Worm (Caenorhabditis elegans): ENCODE results near the gene F21C10.3.

The F21C10.3 gene

ce11 chrV:9162118-9162729, 34.4 kb downstream of the F21C10.3 start:
- no peak for TF ChIP-seq unc-120 (tag; optimal IDR thresholded peaks at IDR 0.05; ENCODE audit: poor library complexity, severe bottlenecking)
- TF ChIP-seq lin-32 (GFP tag; optimal IDR thresholded peaks at IDR 0.05) = no peak
- TF ChIP-seq elt-1 (tag; optimal IDR thresholded peaks at IDR 0.05; ENCODE audit: borderline replicate concordance, insufficient read depth) = no peak
- TF ChIP-seq snpc-4 (tag; optimal IDR thresholded peaks at IDR 0.05) = no peak
- no peak for TF ChIP-seq cnd-1 (tag; optimal IDR thresholded peaks at IDR 0.05)
- TF ChIP-seq ztf-11 (tag; optimal IDR thresholded peaks at IDR 0.05) = no peak
- no peak for TF ChIP-seq mls-2 (tag; optimal IDR thresholded peaks at IDR 0.05)

ce11 chrV:9162955-9163468, 35.1 kb downstream of the F21C10.3 start, which contains the start of gene col-145:
col-145 (minus strand) TSS chrV:9163005.
- TF ChIP-seq hlh-1 (tag; optimal IDR thresholded peaks at IDR 0.05) (no peak), sptf-1 (tag; optimal IDR thresholded peaks at IDR 0.05) (no peak), blmp-1 (tag; optimal IDR thresholded peaks at IDR 0.05) (no peak)

ce11 chrV:9163897-9164296, 36.0 kb downstream of the F21C10.3 start:
- TF ChIP-seq ceh-39 (tag; optimal IDR thresholded peaks at IDR 0.05) = no peak

ce11 chrV:9165073-9165699, 37.3 kb downstream of the F21C10.3 start, which contains the start of gene col-10:
col-10 (minus strand) TSS chrV:9165307.
- TF ChIP-seq ham-2 (GFP tag; optimal IDR thresholded peaks at IDR 0.05) (peak; percentile 66), nhr-237 (tag; optimal IDR thresholded peaks at IDR 0.05) (no peak), mep-1 (tag; optimal IDR thresholded peaks at IDR 0.05) (no peak), nhr-76 (tag; optimal IDR thresholded peaks at IDR 0.05) (no peak), flh-1 (GFP tag; optimal IDR thresholded peaks at IDR 0.05) (no peak), lsy-2 (tag; optimal IDR thresholded peaks at IDR 0.05) (no peak)

ce11 chrV:9166306-9166705, 38.4 kb downstream of the F21C10.3 start:
- TF ChIP-seq unc-120 (tag; optimal IDR thresholded peaks at IDR 0.05; ENCODE audit: poor library complexity, severe bottlenecking) (no peak), mep-1 (tag; optimal IDR thresholded peaks at IDR 0.05) (no peak), tbx-8 (GFP tag; optimal IDR thresholded peaks at IDR 0.05) (no peak), sptf-1 (tag; optimal IDR thresholded peaks at IDR 0.05) (no peak), unc-39 (tag; optimal IDR thresholded peaks at IDR 0.05) (no peak), lin-32 (GFP tag; optimal IDR thresholded peaks at IDR 0.05) (no peak), bed-3 (GFP tag; optimal IDR thresholded peaks at IDR 0.05) (no peak), ceh-39 (tag; optimal IDR thresholded peaks at IDR 0.05) (no peak), elt-1 (tag; optimal IDR thresholded peaks at IDR 0.05; ENCODE audit: borderline replicate concordance, insufficient read depth) (no peak), ham-2 (GFP tag; optimal IDR thresholded peaks at IDR 0.05) (no peak), elt-3 (tag; optimal IDR thresholded peaks at IDR 0.05) (no peak), drap-1 (GFP tag; optimal IDR thresholded peaks at IDR 0.05) (no peak), M03D4.4 (tag; optimal IDR thresholded peaks at IDR 0.05) (no peak), nhr-2 (tag; optimal IDR thresholded peaks at IDR 0.05) (no peak), lin-13 (tag; optimal IDR thresholded peaks at IDR 0.05) (no peak), nhr-76 (tag; optimal IDR thresholded peaks at IDR 0.05) (no peak), blmp-1 (tag; optimal IDR thresholded peaks at IDR 0.05) (no peak)

ce11 chrV:9168089-9168488, 40.2 kb downstream of the F21C10.3 start, which contains the start of gene B0222.11:
B0222.11 (minus strand) TSS chrV:9168189.
- no peak for TF ChIP-seq pha-4 (tag; optimal IDR thresholded peaks at IDR 0.05)
- no peak for TF ChIP-seq lin-13 (tag; optimal IDR thresholded peaks at IDR 0.05)
- no peak for TF ChIP-seq cnd-1 (tag; optimal IDR thresholded peaks at IDR 0.05)
- no peak for TF ChIP-seq unc-62 (GFP tag; optimal IDR thresholded peaks at IDR 0.05)
- no peak for TF ChIP-seq ces-1 (GFP tag; optimal IDR thresholded peaks at IDR 0.05)
- TF ChIP-seq mep-1 (tag; optimal IDR thresholded peaks at IDR 0.05) = no peak
- TF ChIP-seq nhr-12 (tag; optimal IDR thresholded peaks at IDR 0.05) = no peak
- TF ChIP-seq lin-32 (GFP tag; optimal IDR thresholded peaks at IDR 0.05) = no peak
- no peak for TF ChIP-seq ham-2 (GFP tag; optimal IDR thresholded peaks at IDR 0.05)
